Worm (Caenorhabditis elegans): ENCODE measurements around the gene M110.8.

The M110.8 gene

ce11 chrII:8212680-8213079, 3.3 kb upstream of the M110.8 start, which contains the start of gene twk-3:
Gene twk-3 (minus strand): TSS chrII:8212780.
- no peak for TF ChIP-seq akir-1 (GFP tag; optimal IDR thresholded peaks at IDR 0.05)
- TF ChIP-seq somi-1 (GFP tag; optimal IDR thresholded peaks at IDR 0.05): no peak
- TF ChIP-seq sea-2 (GFP tag; IDR thresholded peaks at IDR 0.05): no peak
- no peak for TF ChIP-seq fkh-3 (tag; optimal IDR thresholded peaks at IDR 0.05)
- TF ChIP-seq madf-10 (tag; optimal IDR thresholded peaks at IDR 0.05): no peak
- TF ChIP-seq hsf-1 (GFP tag; IDR thresholded peaks at IDR 0.05): no peak
- no peak for TF ChIP-seq F55B11.4 (tag; optimal IDR thresholded peaks at IDR 0.05; ENCODE audit: borderline replicate concordance, insufficient read depth)
- TF ChIP-seq ztf-6 (GFP tag; IDR thresholded peaks at IDR 0.05): no peak
- TF ChIP-seq hlh-26 (GFP tag; conservative IDR thresholded peaks at IDR 0.05): no peak
- TF ChIP-seq let-526 (GFP tag; IDR thresholded peaks at IDR 0.05): no peak

DNA sequence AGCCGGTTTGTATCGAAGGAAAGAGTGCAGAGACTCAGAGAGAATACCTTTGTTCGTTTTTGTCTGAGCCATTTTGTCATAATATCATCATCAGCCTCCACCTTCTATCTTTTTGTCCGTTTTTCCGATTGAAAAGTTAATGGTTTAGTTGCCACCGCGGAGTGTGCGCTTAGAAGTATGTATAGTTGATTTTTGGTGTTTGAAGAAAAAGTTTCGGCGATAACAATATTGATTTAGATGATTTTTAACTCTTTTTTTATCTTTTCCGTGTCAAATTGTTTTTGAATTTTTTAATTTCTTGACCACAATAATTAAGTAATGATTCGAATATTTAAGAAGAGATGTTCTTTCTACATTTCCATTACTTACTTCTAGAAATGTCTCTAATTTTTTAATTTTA, 3.8 kb downstream of the M110.8 start:
- peak; percentile 48 for TF ChIP-seq nhr-80 (tag; optimal IDR thresholded peaks at IDR 0.05)
- no peak for TF ChIP-seq bed-2 (GFP tag; IDR thresholded peaks at IDR 0.05)
- TF ChIP-seq hlh-26 (GFP tag; conservative IDR thresholded peaks at IDR 0.05): no peak
- no peak for TF ChIP-seq let-607 (tag; optimal IDR thresholded peaks at IDR 0.05)

- TF ChIP-seq let-526 (GFP tag; IDR thresholded peaks at IDR 0.05) (no peak), aptf-2 (GFP tag; conservative IDR thresholded peaks at IDR 0.05) (no peak), xnd-1 (tag; optimal IDR thresholded peaks at IDR 0.05) (no peak), akir-1 (GFP tag; optimal IDR thresholded peaks at IDR 0.05) (no peak), ceh-91 (GFP tag; IDR thresholded peaks at IDR 0.05) (no peak), ceh-40 (GFP tag; IDR thresholded peaks at IDR 0.05) (no peak), B0336.3 (GFP tag; IDR thresholded peaks at IDR 0.05) (no peak), cebp-2 (GFP tag; IDR thresholded peaks at IDR 0.05) (no peak)
Measured at ce11 chrII:8204039-8204438, 5.3 kb downstream of the M110.8 start, which contains the start of gene col-76. Gene col-76 (plus strand): TSS chrII:8204339.

DNA sequence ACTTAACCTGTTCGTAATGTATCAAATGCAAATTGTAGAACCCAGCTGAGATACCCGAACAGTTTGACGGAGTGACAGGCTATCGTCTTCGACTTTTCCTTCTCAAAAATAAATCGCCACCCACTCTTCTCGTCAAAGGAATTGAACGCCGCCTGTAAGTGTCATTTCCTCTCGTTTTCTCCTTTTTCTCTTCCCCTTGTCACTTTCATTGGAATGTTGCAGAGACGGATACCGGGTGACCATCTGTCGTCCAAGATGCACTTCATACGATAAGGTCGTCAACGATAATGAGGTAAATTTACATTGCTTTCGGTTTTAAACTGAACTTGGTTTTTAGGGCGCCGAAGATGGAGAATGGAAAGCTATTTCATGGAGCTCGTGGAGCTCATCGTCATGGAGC, 9.6 kb downstream of the M110.8 start:
- no peak for TF ChIP-seq F55B11.4 (tag; optimal IDR thresholded peaks at IDR 0.05; ENCODE audit: borderline replicate concordance, insufficient read depth)
- TF ChIP-seq lag-1 (GFP tag; IDR thresholded peaks at IDR 0.05): no peak
- no peak for TF ChIP-seq F57C9.4 (tag; optimal IDR thresholded peaks at IDR 0.05)
- TF ChIP-seq unc-62 (GFP tag; optimal IDR thresholded peaks at IDR 0.05): no peak
- no peak for TF ChIP-seq mcd-1 (GFP tag; IDR thresholded peaks at IDR 0.05)
- no peak for TF ChIP-seq snpc-4 (GFP tag; optimal IDR thresholded peaks at IDR 0.05)
- no peak for TF ChIP-seq snpc-4 (tag; optimal IDR thresholded peaks at IDR 0.05)
- TF ChIP-seq Y95B8A.8 (GFP tag; IDR thresholded peaks at IDR 0.05): no peak
- no peak for TF ChIP-seq F37B4.10 (GFP tag; IDR thresholded peaks at IDR 0.05)
- TF ChIP-seq nhr-27 (tag; optimal IDR thresholded peaks at IDR 0.05): no peak

- TF ChIP-seq zim-3 (tag; optimal IDR thresholded peaks at IDR 0.05) (no peak), mes-4 (tag; optimal IDR thresholded peaks at IDR 0.05) (no peak), dpl-1 (GFP tag; optimal IDR thresholded peaks at IDR 0.05) (no peak), madf-3 (GFP tag; IDR thresholded peaks at IDR 0.05) (no peak), nhr-27 (tag; optimal IDR thresholded peaks at IDR 0.05) (no peak), attf-3 (GFP tag; conservative IDR thresholded peaks at IDR 0.05) (no peak), ceh-27 (GFP tag; optimal IDR thresholded peaks at IDR 0.05) (no peak), ama-1 (optimal IDR thresholded peaks at IDR 0.05) (no peak), ama-1 (GFP tag; optimal IDR thresholded peaks at IDR 0.05) (no peak), nhr-90 (tag; optimal IDR thresholded peaks at IDR 0.05) (no peak), nhr-120 (GFP tag; IDR thresholded peaks at IDR 0.05) (no peak), snpc-1.3 (tag; optimal IDR thresholded peaks at IDR 0.05; ENCODE audit: insufficient read depth) (no peak), pbrm-1 (GFP tag; IDR thresholded peaks at IDR 0.05) (no peak), ztf-22 (GFP tag; optimal IDR thresholded peaks at IDR 0.05) (no peak), attf-5 (GFP tag; optimal IDR thresholded peaks at IDR 0.05) (no peak), nfya-2 (GFP tag; IDR thresholded peaks at IDR 0.05) (no peak), tbp1 (GFP tag; optimal IDR thresholded peaks at IDR 0.05) (no peak), F33H1.4 (GFP tag; IDR thresholded peaks at IDR 0.05) (no peak)
Measured at ce11 chrII:8198503-8198902, 10.9 kb downstream of the M110.8 start, which contains the start of gene qua-1. Gene qua-1 (plus strand): TSS chrII:8198803.
